Worm (Caenorhabditis elegans) whole organism, mixed stage, embryonic: Measurements from ENCODE around the gene W06H8.6.

Experiments used
- elt-3 ChIP-seq: fragments of 150-350 bp; optimal IDR thresholded peaks from 2 replicates; lab custom pipeline; 2014; ENCODE audit warnings: missing biosample characterization, missing genetic modification characterization
- unc-62 ChIP-seq: fragments of 150-350 bp; optimal IDR thresholded peaks from 2 replicates; lab custom pipeline; 2014; ENCODE audit warnings: missing biosample characterization, missing genetic modification reagents, missing genetic modification characterization

ce11 chrV:6233952-6234351 lies 7.1 kb upstream of the W06H8.6 start:
- TF ChIP-seq unc-62 (GFP tag; lab: Kevin White, UChicago) (no peak), elt-3 (tag; lab: Kevin White, UChicago) (no peak)
